Fruit fly (Drosophila melanogaster) whole organism, embryonic: ENCODE data around the gene CG3091.

Source experiments
- Adf1 ChIP-seq: fragments of 200-800 bp; sonication (Bioruptor generic); IDR thresholded peaks from 2 replicates; pipeline ENCODE4 v1.3.6; 2022; ENCODE audit warnings: missing biosample characterization, missing genetic modification characterization
- BEAF-32 ChIP-seq: fragments of 200-800 bp; sonication (Bioruptor generic); optimal IDR thresholded peaks from 3 replicates; lab custom pipeline; 2017; ENCODE audit warnings: missing biosample characterization, missing genetic modification characterization, mild to moderate bottlenecking, moderate library complexity, missing genetic modification reagents
- CG10209 ChIP-seq: fragments of 200-800 bp; sonication (Bioruptor generic); optimal IDR thresholded peaks from 3 replicates; lab custom pipeline; 2017; ENCODE audit warnings: missing biosample characterization, mild to moderate bottlenecking, missing genetic modification characterization, missing genetic modification reagents
- CG10267 ChIP-seq: fragments of 200-800 bp; sonication (Bioruptor generic); optimal IDR thresholded peaks from 2 replicates; lab custom pipeline; 2018; ENCODE audit warnings: missing biosample characterization, mild to moderate bottlenecking, missing genetic modification characterization, moderate library complexity
- CG11247 ChIP-seq: fragments of 200-800 bp; sonication (Bioruptor generic); IDR thresholded peaks from 2 replicates; pipeline ENCODE4 v1.3.6; 2022; ENCODE audit warnings: missing biosample characterization, missing genetic modification characterization
- CG11723 ChIP-seq: fragments of 200-800 bp; sonication (Bioruptor generic); optimal IDR thresholded peaks from 2 replicates; lab custom pipeline; 2017; ENCODE audit warnings: missing biosample characterization, mild to moderate bottlenecking, missing genetic modification characterization
- CG13424 ChIP-seq: fragments of 200-800 bp; sonication (Bioruptor generic); optimal IDR thresholded peaks from 2 replicates; lab custom pipeline; 2019; ENCODE audit warnings: missing biosample characterization, mild to moderate bottlenecking, missing genetic modification characterization, moderate library complexity
- CG13775 ChIP-seq: fragments of 200-800 bp; sonication (Bioruptor generic); optimal IDR thresholded peaks from 3 replicates; lab custom pipeline; 2017; ENCODE audit warnings: missing biosample characterization, mild to moderate bottlenecking, missing genetic modification characterization
- CG14014 ChIP-seq: fragments of 200-800 bp; sonication (Bioruptor generic); IDR thresholded peaks from 2 replicates; pipeline ENCODE4 v1.3.6; 2022; ENCODE audit warnings: missing biosample characterization, missing genetic modification characterization
- CG1647 ChIP-seq: fragments of 200-800 bp; sonication (Bioruptor generic); optimal IDR thresholded peaks from 3 replicates; lab custom pipeline; 2016; ENCODE audit warnings: missing biosample characterization, missing genetic modification characterization
- CG17186 ChIP-seq: fragments of 200-800 bp; sonication (Bioruptor generic); optimal IDR thresholded peaks from 3 replicates; lab custom pipeline; 2017; ENCODE audit warnings: missing biosample characterization, missing genetic modification reagents, missing genetic modification characterization
- CG1832 ChIP-seq: fragments of 200-800 bp; sonication (Bioruptor generic); optimal IDR thresholded peaks from 2 replicates; lab custom pipeline; 2017; ENCODE audit warnings: missing biosample characterization, mild to moderate bottlenecking, missing genetic modification characterization, inconsistent platforms
- CG2116 ChIP-seq: fragments of 200-800 bp; sonication (Bioruptor generic); optimal IDR thresholded peaks from 3 replicates; lab custom pipeline; 2018; ENCODE audit warnings: missing biosample characterization, mild to moderate bottlenecking, missing genetic modification characterization
- CG2712 ChIP-seq: fragments of 200-800 bp; optimal IDR thresholded peaks from 3 replicates; lab custom pipeline; 2019; ENCODE audit warnings: missing biosample characterization, mild to moderate bottlenecking, missing genetic modification characterization, moderate library complexity
- CG3163 ChIP-seq: fragments of 200-800 bp; sonication (Bioruptor generic); optimal IDR thresholded peaks from 3 replicates; lab custom pipeline; 2016; ENCODE audit warnings: missing biosample characterization, missing genetic modification characterization
- CG32767 ChIP-seq: fragments of 200-800 bp; sonication (Bioruptor generic); IDR thresholded peaks from 2 replicates; pipeline ENCODE4 v1.3.6; 2022; ENCODE audit warnings: missing biosample characterization, missing genetic modification characterization
- CG33557 ChIP-seq: fragments of 200-800 bp; sonication (Bioruptor generic); optimal IDR thresholded peaks from 2 replicates; lab custom pipeline; 2019; ENCODE audit warnings: missing biosample characterization, mild to moderate bottlenecking, missing genetic modification characterization, moderate library complexity
- CG6683 ChIP-seq: fragments of 200-800 bp; sonication (Bioruptor generic); optimal IDR thresholded peaks from 2 replicates; lab custom pipeline; 2017; ENCODE audit warnings: missing biosample characterization, mild to moderate bottlenecking, missing genetic modification characterization, missing genetic modification reagents
- CG6854 ChIP-seq: fragments of 200-800 bp; sonication (Bioruptor generic); optimal IDR thresholded peaks from 3 replicates; lab custom pipeline; 2017; ENCODE audit warnings: missing biosample characterization, mild to moderate bottlenecking, missing genetic modification characterization
- CG8388 ChIP-seq: fragments of 200-800 bp; sonication (Bioruptor generic); optimal IDR thresholded peaks from 2 replicates; lab custom pipeline; 2019; ENCODE audit warnings: missing biosample characterization, mild to moderate bottlenecking, missing genetic modification characterization, moderate library complexity
- D19A ChIP-seq: fragments of 200-800 bp; optimal IDR thresholded peaks from 3 replicates; lab custom pipeline; 2019; ENCODE audit warnings: missing biosample characterization, mild to moderate bottlenecking, missing genetic modification characterization, moderate library complexity
- Dfd ChIP-seq, 2 experiments: fragments of >200 bp; optimal IDR thresholded peaks; 2 replicates each; lab custom pipeline; 2017; ENCODE audit warnings: missing biosample characterization in 2 of 2, missing genetic modification characterization in 2 of 2
- Doc3 ChIP-seq: fragments of 200-800 bp; sonication (Bioruptor generic); IDR thresholded peaks from 3 replicates; pipeline ENCODE4 v1.3.6; 2022; ENCODE audit warnings: missing biosample characterization, missing genetic modification characterization; ENCODE audit not compliant: partially characterized antibody
- Ets65A ChIP-seq: fragments of 200-800 bp; sonication (Bioruptor generic); peaks from one replicate; lab custom pipeline; 2016; ENCODE audit warnings: missing biosample characterization, missing genetic modification characterization
- H2.0 ChIP-seq: fragments of 200-800 bp; sonication (Bioruptor generic); IDR thresholded peaks from 2 replicates; pipeline ENCODE4 v1.3.6; 2022; ENCODE audit warnings: missing biosample characterization, missing genetic modification characterization
- HLHmδ ChIP-seq: fragments of 200-800 bp; sonication (Bioruptor generic); optimal IDR thresholded peaks from 2 replicates; lab custom pipeline; 2018; ENCODE audit warnings: missing biosample characterization, mild to moderate bottlenecking, missing genetic modification characterization, moderate library complexity
- Hand ChIP-seq: fragments of 200-800 bp; sonication (Bioruptor generic); optimal IDR thresholded peaks from 2 replicates; lab custom pipeline; 2017; ENCODE audit warnings: mild to moderate bottlenecking, missing biosample characterization, missing genetic modification reagents, missing genetic modification characterization
- Nf-YA ChIP-seq: fragments of 200-800 bp; sonication (Bioruptor generic); IDR thresholded peaks from 2 replicates; pipeline ENCODE4 v1.3.6; 2022; ENCODE audit warnings: missing biosample characterization, missing genetic modification characterization
- Nf-YC ChIP-seq: fragments of 200-800 bp; optimal IDR thresholded peaks from 3 replicates; lab custom pipeline; 2019; ENCODE audit warnings: missing biosample characterization, mild to moderate bottlenecking, missing genetic modification characterization, moderate library complexity
- Oaz ChIP-seq: fragments of 200-800 bp; sonication (Bioruptor generic); IDR thresholded peaks from 2 replicates; pipeline ENCODE4 v1.3.6; 2022; ENCODE audit warnings: missing biosample characterization, missing genetic modification characterization
- Ptx1 ChIP-seq: fragments of 200-800 bp; sonication (Bioruptor generic); IDR thresholded peaks from 2 replicates; pipeline ENCODE4 v1.3.6; 2022; ENCODE audit warnings: missing biosample characterization, missing genetic modification characterization
- Side ChIP-seq: fragments of 200-800 bp; sonication (Bioruptor generic); optimal IDR thresholded peaks from 2 replicates; lab custom pipeline; 2016; ENCODE audit warnings: missing biosample characterization, missing genetic modification characterization
- Sin3A ChIP-seq: fragments of >200 bp; optimal IDR thresholded peaks from 2 replicates; lab custom pipeline; 2018
- TFAM ChIP-seq: fragments of 200-800 bp; sonication (Bioruptor generic); optimal IDR thresholded peaks from 2 replicates; lab custom pipeline; 2017; ENCODE audit warnings: missing biosample characterization, missing genetic modification characterization, inconsistent platforms
- Xbp1 ChIP-seq: fragments of 200-800 bp; sonication (Bioruptor generic); optimal IDR thresholded peaks from 3 replicates; lab custom pipeline; 2016; ENCODE audit warnings: missing biosample characterization, mild to moderate bottlenecking, missing genetic modification characterization
- ap ChIP-seq: fragments of 200-800 bp; sonication (Bioruptor generic); IDR thresholded peaks from 2 replicates; pipeline ENCODE4 v1.3.6; 2022; ENCODE audit warnings: missing biosample characterization, missing genetic modification characterization
- ash1 ChIP-seq: fragments of 200-800 bp; sonication (Bioruptor generic); optimal IDR thresholded peaks from 2 replicates; lab custom pipeline; 2018; ENCODE audit warnings: missing biosample characterization, mild to moderate bottlenecking, missing genetic modification characterization
- ato ChIP-seq: fragments of 200-800 bp; sonication (Bioruptor generic); IDR thresholded peaks from 2 replicates; pipeline ENCODE4 v1.3.6; 2022; ENCODE audit warnings: missing biosample characterization, missing genetic modification characterization; ENCODE audit not compliant: partially characterized antibody
- az2 ChIP-seq: fragments of 200-800 bp; sonication (Bioruptor generic); optimal IDR thresholded peaks from 3 replicates; lab custom pipeline; 2016; ENCODE audit warnings: missing biosample characterization, missing genetic modification characterization
- chinmo ChIP-seq: fragments of 200-800 bp; sonication (Bioruptor generic); IDR thresholded peaks from 4 replicates; pipeline ENCODE4 v1.3.6; 2022; ENCODE audit warnings: missing biosample characterization, missing genetic modification characterization; ENCODE audit not compliant: partially characterized antibody
- fru ChIP-seq: fragments of >200 bp; optimal IDR thresholded peaks from 2 replicates; lab custom pipeline; 2017
- ken ChIP-seq: fragments of 200-800 bp; sonication (Bioruptor generic); IDR thresholded peaks from 3 replicates; pipeline ENCODE4 v1.3.6; 2022; ENCODE audit warnings: missing biosample characterization, missing genetic modification characterization
- nerfin-2 ChIP-seq: fragments of 200-800 bp; sonication (Bioruptor generic); IDR thresholded peaks from 2 replicates; pipeline ENCODE4 v1.3.6; 2022; ENCODE audit warnings: missing biosample characterization, missing genetic modification characterization; ENCODE audit not compliant: partially characterized antibody
- pfk ChIP-seq: fragments of 200-800 bp; sonication (Bioruptor generic); optimal IDR thresholded peaks from 2 replicates; lab custom pipeline; 2018; ENCODE audit warnings: missing biosample characterization, mild to moderate bottlenecking, missing genetic modification characterization, moderate library complexity
- repo ChIP-seq: fragments of 200-800 bp; sonication (Bioruptor generic); optimal IDR thresholded peaks from 2 replicates; lab custom pipeline; 2016; ENCODE audit warnings: missing biosample characterization, missing genetic modification characterization
- tap ChIP-seq: fragments of 200-800 bp; optimal IDR thresholded peaks from 3 replicates; lab custom pipeline; 2019; ENCODE audit warnings: missing biosample characterization, mild to moderate bottlenecking, missing genetic modification characterization, moderate library complexity
- tio ChIP-seq: fragments of 200-800 bp; sonication (Bioruptor generic); optimal IDR thresholded peaks from 2 replicates; lab custom pipeline; 2017; ENCODE audit warnings: missing biosample characterization, missing genetic modification characterization, inconsistent platforms
- tll ChIP-seq, 2 experiments: fragments of 200-800 bp in 1 of 2; fragments of >200 bp in 1 of 2; sonication (Bioruptor generic) in 1 of 2; optimal IDR thresholded peaks; 2 replicates each; lab custom pipeline; 2017 to 2019; ENCODE audit warnings: missing biosample characterization in 2 of 2, missing genetic modification characterization in 2 of 2, mild to moderate bottlenecking in 1 of 2, moderate library complexity in 1 of 2
- unc-4 ChIP-seq: fragments of 200-800 bp; sonication (Bioruptor generic); IDR thresholded peaks from 2 replicates; pipeline ENCODE4 v1.3.6; 2022; ENCODE audit warnings: missing biosample characterization, missing genetic modification characterization; ENCODE audit not compliant: partially characterized antibody
- unpg ChIP-seq: fragments of 200-800 bp; sonication (Bioruptor generic); optimal IDR thresholded peaks from 3 replicates; lab custom pipeline; 2018; ENCODE audit warnings: missing biosample characterization, mild to moderate bottlenecking, missing genetic modification characterization, moderate library complexity
- vvl ChIP-seq: fragments of 200-800 bp; sonication (Bioruptor generic); IDR thresholded peaks from 2 replicates; pipeline ENCODE4 v1.3.6; 2022; ENCODE audit warnings: missing biosample characterization, missing genetic modification characterization

CG3091 gene

dm6 chrX:2270557-2270930 lies 16.5 kb upstream of the CG3091 start, which contains the start of gene CG2924 (continued):
- TF ChIP-seq Sin3A (lab: Kevin White, UChicago) (peak; percentile 73), ato (GFP tag; lab: Robert Waterston, UW) (peak; percentile 100), chinmo (GFP tag; lab: Robert Waterston, UW) (peak; percentile 100), Ets65A (GFP tag; lab: Kevin White, UChicago) (peak; percentile 94), Dfd (GFP tag; optimal IDR thresholded peaks at IDR 0.05; lab: Kevin White, UChicago) (no peak), CG14014 (GFP tag; lab: Robert Waterston, UW) (0 out of 2 replicates have a peak, but pooled peaks have one; percentile 43), ap (GFP tag; lab: Robert Waterston, UW) (no peak), CG10267 (tag; lab: Kevin White, UChicago) (peak; percentile 69), ash1 (peak; percentile 59), tll (GFP tag; optimal IDR thresholded peaks at IDR 0.05; lab: Kevin White, UChicago) (no peak), CG32767 (peak; percentile 53; the same call in 1 of the 2 replicates), CG10209 (peak; percentile 23), CG6854 (GFP tag; lab: Kevin White, UChicago) (no peak), D19A (tag; lab: Kevin White, UChicago) (peak; percentile 26), Xbp1 (GFP tag; lab: Kevin White, UChicago) (peak; percentile 80), CG8388 (no peak), az2 (GFP tag; lab: Kevin White, UChicago) (peak; percentile 18), unpg (GFP tag; lab: Kevin White, UChicago) (no peak), BEAF-32 (GFP tag; lab: Kevin White, UChicago) (peak; percentile 100), Oaz (GFP tag; lab: Robert Waterston, UW) (no peak), CG13775 (GFP tag; lab: Kevin White, UChicago) (peak; percentile 40), CG17186 (GFP tag; lab: Kevin White, UChicago) (peak; percentile 98), CG2712 (tag; lab: Kevin White, UChicago) (peak; percentile 53), HLHmδ (GFP tag; lab: Kevin White, UChicago) (peak; percentile 33), CG11247 (peak; percentile 59; the same call in 1 of the 2 replicates), vvl (GFP tag; lab: Robert Waterston, UW) (peak; percentile 72; the same call in 1 of the 2 replicates), ken (GFP tag; lab: Robert Waterston, UW) (peak; percentile 64; the same call in 1 of the 3 replicates), CG6683 (GFP tag; lab: Kevin White, UChicago) (peak; percentile 15), CG1832 (GFP tag; lab: Kevin White, UChicago) (no peak), Doc3 (peak; percentile 98), CG1647 (GFP tag; lab: Kevin White, UChicago) (peak; percentile 59), fru (no peak), Side (GFP tag; lab: Kevin White, UChicago) (peak; percentile 68), CG13424 (tag; lab: Kevin White, UChicago) (peak; percentile 41), Ptx1 (GFP tag; lab: Robert Waterston, UW) (peak; percentile 63), Adf1 (GFP tag; lab: Robert Waterston, UW) (peak; percentile 62), Nf-YC (tag; lab: Kevin White, UChicago) (peak; percentile 33), H2.0 (GFP tag; lab: Robert Waterston, UW) (no peak), CG11723 (no peak), CG3163 (GFP tag; lab: Kevin White, UChicago) (peak; percentile 54), CG33557 (GFP tag; lab: Kevin White, UChicago) (no peak), CG2116 (GFP tag; lab: Kevin White, UChicago) (peak; percentile 87), Nf-YA (no peak), unc-4 (GFP tag; lab: Robert Waterston, UW) (peak; percentile 99), Hand (GFP tag; lab: Kevin White, UChicago) (no peak), tap (tag; lab: Kevin White, UChicago) (no peak), pfk (GFP tag; lab: Kevin White, UChicago) (peak; percentile 29), tio (no peak), TFAM (no peak), nerfin-2 (GFP tag; lab: Robert Waterston, UW) (peak; percentile 98), repo (GFP tag; lab: Kevin White, UChicago) (no peak)
